Fruit fly (Drosophila melanogaster): Measurements from ENCODE around the gene Ziz.

The Ziz gene

DNA sequence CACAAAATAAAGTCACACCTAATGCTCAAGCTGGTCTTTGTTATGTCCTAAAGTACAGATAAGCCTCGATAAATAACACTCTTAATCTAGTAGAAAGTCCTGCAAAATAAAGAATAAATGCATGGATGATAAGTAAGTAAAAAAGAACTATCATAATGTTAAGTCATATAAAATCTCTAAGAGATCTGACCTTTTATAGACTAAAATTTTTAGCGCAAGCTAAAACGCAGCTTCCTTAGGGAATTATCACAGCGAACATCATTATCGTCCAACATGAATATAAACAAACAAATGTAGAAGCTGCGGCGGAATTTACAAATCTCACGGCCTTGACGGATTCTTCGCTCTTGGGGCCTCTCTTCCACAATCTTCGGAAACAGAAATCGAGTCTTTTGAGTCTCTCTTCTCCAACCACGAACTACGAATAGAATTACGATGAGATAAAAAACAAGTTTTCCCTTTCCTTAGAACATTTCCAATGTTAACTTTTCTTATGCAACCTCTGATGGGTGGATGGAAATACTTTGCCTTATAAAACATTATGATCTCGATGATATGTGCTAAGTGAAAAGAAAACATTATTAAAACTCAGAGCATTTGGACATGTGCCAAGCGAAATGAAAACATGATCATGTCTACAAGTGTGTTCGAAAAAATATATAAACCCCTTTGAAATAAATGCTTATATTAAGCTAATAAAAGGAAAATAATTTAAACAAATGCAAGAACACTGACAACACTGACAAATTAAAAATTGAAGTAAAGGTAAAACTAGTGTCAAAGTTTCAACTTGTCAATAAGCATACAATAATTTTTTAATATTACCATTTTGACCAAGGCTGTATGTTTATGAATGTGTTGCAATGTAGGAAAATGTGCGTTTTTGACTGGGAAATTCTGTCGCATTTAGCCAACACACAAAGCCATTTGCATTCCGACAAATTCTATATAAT, 1.5 kb downstream of the Ziz start:
- TF ChIP-seq Hr83 (GFP tag; optimal IDR thresholded peaks at IDR 0.05; ENCODE audit: poor library complexity, severe bottlenecking) (no peak), sv (GFP tag; optimal IDR thresholded peaks at IDR 0.05) (peak; percentile 25), foxo (GFP tag; optimal IDR thresholded peaks at IDR 0.05) (peak in 1 of 2 experiments; percentile 6), Hnf4 (GFP tag; optimal IDR thresholded peaks at IDR 0.05) (no peak), tai (GFP tag; optimal IDR thresholded peaks at IDR 0.05) (peak; percentile 42), h (GFP tag; optimal IDR thresholded peaks at IDR 0.05) (peak; percentile 3), fru (GFP tag; optimal IDR thresholded peaks at IDR 0.05) (peak; percentile 10), Dfd (GFP tag; optimal IDR thresholded peaks at IDR 0.05) (no peak)

DNA sequence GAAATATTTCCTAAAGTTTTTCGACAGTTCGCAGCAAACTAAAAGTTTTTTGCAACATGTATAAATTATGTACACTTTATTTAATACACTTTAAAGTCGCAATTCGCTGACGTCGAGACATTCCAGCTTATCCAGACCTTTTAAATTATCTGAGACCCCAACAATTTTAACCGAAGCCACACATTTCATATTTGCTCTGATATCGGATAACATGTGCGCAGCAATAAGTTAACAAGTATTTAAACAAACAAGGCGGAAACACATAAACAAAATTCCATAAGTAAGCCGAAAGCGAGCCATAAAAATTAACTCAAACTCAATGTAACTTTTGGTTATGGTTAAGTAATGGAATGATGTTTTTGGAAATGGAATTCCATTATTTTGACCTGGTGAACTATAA, 2.7 kb downstream of the Ziz start:
- no peak for TF ChIP-seq GATAd (GFP tag; optimal IDR thresholded peaks at IDR 0.05)
- peak; percentile 1 for TF ChIP-seq h (GFP tag; optimal IDR thresholded peaks at IDR 0.05)
- no peak for TF ChIP-seq psq (GFP tag; optimal IDR thresholded peaks at IDR 0.05)
- TF ChIP-seq N (GFP tag; optimal IDR thresholded peaks at IDR 0.05) = no peak
- TF ChIP-seq rgr (GFP tag; optimal IDR thresholded peaks at IDR 0.05) = peak; percentile 3
- no peak for TF ChIP-seq fru (GFP tag; optimal IDR thresholded peaks at IDR 0.05)
- TF ChIP-seq Hnf4 (GFP tag; optimal IDR thresholded peaks at IDR 0.05) = peak; percentile 25
- TF ChIP-seq dmrt93B (GFP tag; optimal IDR thresholded peaks at IDR 0.05) = no peak
- peak; percentile 2 for TF ChIP-seq tai (GFP tag; optimal IDR thresholded peaks at IDR 0.05)
- peak; percentile 3 for TF ChIP-seq jim (GFP tag; optimal IDR thresholded peaks at IDR 0.05)
- no peak for TF ChIP-seq Vsx2 (GFP tag; optimal IDR thresholded peaks at IDR 0.05; ENCODE audit: partially characterized antibody)
- TF ChIP-seq CrebA (GFP tag; optimal IDR thresholded peaks at IDR 0.05; ENCODE audit: borderline replicate concordance) = no peak
- peak; percentile 46 for TF ChIP-seq Hr83 (GFP tag; optimal IDR thresholded peaks at IDR 0.05; ENCODE audit: poor library complexity, severe bottlenecking)
- no peak for TF ChIP-seq Hr78 (GFP tag; optimal IDR thresholded peaks at IDR 0.05)
- no peak for TF ChIP-seq CG32264 (GFP tag; optimal IDR thresholded peaks at IDR 0.05)
- no peak for TF ChIP-seq Dif (GFP tag; optimal IDR thresholded peaks at IDR 0.05; ENCODE audit: partially characterized antibody)
- TF ChIP-seq OdsH (GFP tag; optimal IDR thresholded peaks at IDR 0.05) = no peak
- no peak for TF ChIP-seq lola (GFP tag; optimal IDR thresholded peaks at IDR 0.05)

DNA sequence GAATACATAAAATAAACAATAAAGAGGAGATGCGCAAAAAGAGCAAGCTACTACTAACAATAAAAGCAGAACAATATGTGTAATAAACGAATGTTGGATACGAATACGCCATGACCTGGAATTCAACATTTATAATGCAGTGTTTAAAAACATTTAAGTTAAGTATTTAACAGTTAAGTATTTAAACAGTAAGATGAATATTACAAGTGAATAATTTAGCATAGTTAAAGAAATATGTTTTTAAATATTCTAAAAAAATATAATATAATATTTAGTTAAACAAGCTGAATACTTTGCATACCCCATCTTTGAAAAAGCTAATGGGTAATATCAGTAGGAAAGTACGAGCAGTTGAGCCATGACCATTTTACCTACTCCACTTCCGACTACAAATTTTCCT, 3.6 kb downstream of the Ziz start:
- no peak for TF ChIP-seq Dfd (GFP tag; optimal IDR thresholded peaks at IDR 0.05)
- TF ChIP-seq usp (GFP tag; optimal IDR thresholded peaks at IDR 0.05) = no peak
- no peak for TF ChIP-seq CG32264 (GFP tag; optimal IDR thresholded peaks at IDR 0.05)
- no peak for TF ChIP-seq lola (GFP tag; optimal IDR thresholded peaks at IDR 0.05)
- TF ChIP-seq sv (GFP tag; optimal IDR thresholded peaks at IDR 0.05) = no peak
- no peak for TF ChIP-seq GATAd (GFP tag; optimal IDR thresholded peaks at IDR 0.05)
- no peak for TF ChIP-seq pan (optimal IDR thresholded peaks at IDR 0.05)
- TF ChIP-seq Dif (GFP tag; optimal IDR thresholded peaks at IDR 0.05; ENCODE audit: partially characterized antibody) = no peak
- TF ChIP-seq jim (GFP tag; optimal IDR thresholded peaks at IDR 0.05) = no peak
- TF ChIP-seq dsf (GFP tag; optimal IDR thresholded peaks at IDR 0.05; ENCODE audit: borderline replicate concordance) = no peak
- TF ChIP-seq Hr78 (GFP tag; optimal IDR thresholded peaks at IDR 0.05) = no peak
- TF ChIP-seq HLH106 (tag; optimal IDR thresholded peaks at IDR 0.05) = no peak
- no peak for TF ChIP-seq Jra (GFP tag; optimal IDR thresholded peaks at IDR 0.05)
- no peak for TF ChIP-seq h (GFP tag; optimal IDR thresholded peaks at IDR 0.05)
- no peak for TF ChIP-seq Rel (GFP tag; optimal IDR thresholded peaks at IDR 0.05)
- no peak for TF ChIP-seq Rel (tag; optimal IDR thresholded peaks at IDR 0.05)

DNA sequence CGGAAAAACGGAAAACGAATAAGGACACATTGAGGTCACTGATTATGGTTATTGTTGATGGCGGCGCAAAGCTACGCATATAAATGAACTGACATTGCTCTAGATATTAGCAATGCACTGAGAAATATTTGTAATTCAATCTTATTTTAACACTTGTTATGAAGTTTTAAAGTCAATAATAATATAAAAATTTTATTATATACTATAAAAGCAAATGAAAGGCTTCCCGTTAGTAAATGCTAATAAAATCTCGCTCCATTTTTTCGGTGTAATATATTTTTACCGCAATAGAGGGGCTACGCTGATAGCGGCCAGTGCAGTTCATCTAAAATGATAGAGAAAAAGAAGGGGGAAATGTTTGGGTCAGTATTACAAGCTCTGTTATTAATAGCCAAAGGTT, 4.2 kb downstream of the Ziz start:
- TF ChIP-seq tai (GFP tag; optimal IDR thresholded peaks at IDR 0.05) = no peak

DNA sequence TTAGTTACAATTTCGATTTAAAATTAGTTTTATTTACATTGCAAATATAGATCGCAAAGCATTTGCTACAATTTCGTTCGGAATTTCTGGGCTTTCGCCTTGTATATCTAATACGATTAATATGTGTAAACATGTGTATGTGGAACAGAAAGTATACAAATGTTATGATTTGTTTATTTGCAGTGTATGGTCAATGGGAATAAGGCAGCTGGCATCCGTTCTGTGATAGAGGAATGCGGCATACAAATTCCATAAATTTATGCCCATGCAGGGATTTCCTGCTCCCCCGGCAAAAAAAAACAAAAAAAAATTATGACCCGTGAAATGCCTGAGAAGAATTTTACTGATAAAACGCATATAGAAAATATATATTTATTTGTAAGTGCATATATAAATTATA, 9.9 kb downstream of the Ziz start:
- TF ChIP-seq lola (GFP tag; optimal IDR thresholded peaks at IDR 0.05) (no peak), Myc (optimal IDR thresholded peaks at IDR 0.05) (no peak), Hr83 (GFP tag; optimal IDR thresholded peaks at IDR 0.05; ENCODE audit: poor library complexity, severe bottlenecking) (no peak), dsf (GFP tag; optimal IDR thresholded peaks at IDR 0.05; ENCODE audit: borderline replicate concordance) (no peak), ey (GFP tag; optimal IDR thresholded peaks at IDR 0.05) (no peak), GATAd (GFP tag; optimal IDR thresholded peaks at IDR 0.05) (no peak), jim (GFP tag; optimal IDR thresholded peaks at IDR 0.05) (no peak), CG9705 (GFP tag; optimal IDR thresholded peaks at IDR 0.05) (no peak), brk (GFP tag; optimal IDR thresholded peaks at IDR 0.05) (no peak), OdsH (GFP tag; optimal IDR thresholded peaks at IDR 0.05) (no peak), Rel (GFP tag; optimal IDR thresholded peaks at IDR 0.05) (no peak), Rel (tag; optimal IDR thresholded peaks at IDR 0.05) (no peak), sage (GFP tag; optimal IDR thresholded peaks at IDR 0.05) (no peak), tai (GFP tag; optimal IDR thresholded peaks at IDR 0.05) (no peak), Hr78 (GFP tag; optimal IDR thresholded peaks at IDR 0.05) (no peak), Abd-B (GFP tag; optimal IDR thresholded peaks at IDR 0.05) (no peak), usp (GFP tag; optimal IDR thresholded peaks at IDR 0.05) (no peak), h (GFP tag; optimal IDR thresholded peaks at IDR 0.05) (no peak), pan (optimal IDR thresholded peaks at IDR 0.05) (no peak), rgr (GFP tag; optimal IDR thresholded peaks at IDR 0.05) (no peak)
